Fruit fly (Drosophila melanogaster) whole organism, embryonic: ENCODE results near the gene scpr-C.

Source experiments
- CG10321 ChIP-seq: fragments of 200-800 bp; sonication (Bioruptor generic); IDR thresholded peaks from 2 replicates; pipeline ENCODE4 v1.3.6; 2022; ENCODE audit warnings: missing biosample characterization, missing genetic modification characterization
- CG11085 ChIP-seq: fragments of 200-800 bp; sonication (Bioruptor generic); IDR thresholded peaks from 2 replicates; pipeline ENCODE4 v1.3.6; 2022; ENCODE audit warnings: missing biosample characterization, missing genetic modification characterization
- CG12104 ChIP-seq: fragments of 200-800 bp; sonication (Bioruptor generic); optimal IDR thresholded peaks from 3 replicates; lab custom pipeline; 2016; ENCODE audit warnings: missing biosample characterization, missing genetic modification characterization
- CG12744 ChIP-seq: fragments of 200-800 bp; sonication (Bioruptor generic); optimal IDR thresholded peaks from 2 replicates; lab custom pipeline; 2016; ENCODE audit warnings: missing biosample characterization, missing genetic modification characterization
- CG14710 ChIP-seq: fragments of 200-800 bp; sonication (Bioruptor generic); optimal IDR thresholded peaks from 3 replicates; lab custom pipeline; 2019; ENCODE audit warnings: missing biosample characterization, mild to moderate bottlenecking, missing genetic modification characterization, moderate library complexity
- CG1602 ChIP-seq: fragments of 200-800 bp; sonication (Bioruptor generic); optimal IDR thresholded peaks from 3 replicates; lab custom pipeline; 2016; ENCODE audit warnings: missing biosample characterization, missing genetic modification characterization
- CG1603 ChIP-seq: fragments of 200-800 bp; sonication (Bioruptor generic); optimal IDR thresholded peaks from 2 replicates; lab custom pipeline; 2019; ENCODE audit warnings: missing biosample characterization, mild to moderate bottlenecking, missing genetic modification characterization, moderate library complexity
- CG16815 ChIP-seq: fragments of 200-800 bp; sonication (Bioruptor generic); optimal IDR thresholded peaks from 3 replicates; lab custom pipeline; 2017; ENCODE audit warnings: missing biosample characterization, mild to moderate bottlenecking, missing genetic modification characterization
- CG1832 ChIP-seq: fragments of 200-800 bp; sonication (Bioruptor generic); optimal IDR thresholded peaks from 2 replicates; lab custom pipeline; 2017; ENCODE audit warnings: missing biosample characterization, mild to moderate bottlenecking, missing genetic modification characterization, inconsistent platforms
- CG18619 ChIP-seq: fragments of 200-800 bp; sonication (Bioruptor generic); optimal IDR thresholded peaks from 3 replicates; lab custom pipeline; 2017; ENCODE audit warnings: missing biosample characterization, mild to moderate bottlenecking, missing genetic modification characterization
- CG18764 ChIP-seq: fragments of 200-800 bp; sonication (Bioruptor generic); optimal IDR thresholded peaks from 3 replicates; lab custom pipeline; 2016; ENCODE audit warnings: missing biosample characterization, missing genetic modification characterization
- CG33557 ChIP-seq: fragments of 200-800 bp; sonication (Bioruptor generic); optimal IDR thresholded peaks from 2 replicates; lab custom pipeline; 2019; ENCODE audit warnings: missing biosample characterization, mild to moderate bottlenecking, missing genetic modification characterization, moderate library complexity
- CG42726 ChIP-seq: fragments of 200-800 bp; sonication (Bioruptor generic); IDR thresholded peaks from 2 replicates; pipeline ENCODE4 v1.3.6; 2022; ENCODE audit warnings: missing biosample characterization, missing genetic modification characterization; ENCODE audit not compliant: partially characterized antibody
- CG4617 ChIP-seq: fragments of 200-800 bp; sonication (Bioruptor generic); optimal IDR thresholded peaks from 3 replicates; lab custom pipeline; 2016; ENCODE audit warnings: missing biosample characterization, missing genetic modification characterization, borderline replicate concordance
- CG5180 ChIP-seq: fragments of 200-800 bp; sonication (Bioruptor generic); optimal IDR thresholded peaks from 3 replicates; lab custom pipeline; 2017; ENCODE audit warnings: missing biosample characterization, missing genetic modification characterization, mild to moderate bottlenecking, moderate library complexity, missing genetic modification reagents
- CG8290 ChIP-seq, 3 experiments: fragments of 200-800 bp; sonication (Bioruptor generic); optimal IDR thresholded peaks; 2 replicates each; lab custom pipeline; 2016 to 2019; ENCODE audit warnings: missing biosample characterization in 3 of 3, missing genetic modification characterization in 3 of 3, mild to moderate bottlenecking in 2 of 3, moderate library complexity in 1 of 3
- CG8388 ChIP-seq: fragments of 200-800 bp; sonication (Bioruptor generic); optimal IDR thresholded peaks from 2 replicates; lab custom pipeline; 2019; ENCODE audit warnings: missing biosample characterization, mild to moderate bottlenecking, missing genetic modification characterization, moderate library complexity
- CG8765 ChIP-seq: fragments of 200-800 bp; sonication (Bioruptor generic); IDR thresholded peaks from 2 replicates; pipeline ENCODE4 v1.3.6; 2022; ENCODE audit warnings: missing biosample characterization, missing genetic modification characterization
- CG8944 ChIP-seq: fragments of 200-800 bp; sonication (Bioruptor generic); optimal IDR thresholded peaks from 3 replicates; lab custom pipeline; 2016; ENCODE audit warnings: missing biosample characterization, missing genetic modification characterization
- CG9215 ChIP-seq: fragments of 200-800 bp; sonication (Bioruptor generic); IDR thresholded peaks from 2 replicates; pipeline ENCODE4 v1.3.6; 2022; ENCODE audit warnings: missing biosample characterization, missing genetic modification characterization
- CoRest ChIP-seq: fragments of 200-800 bp; sonication (Bioruptor generic); optimal IDR thresholded peaks from 3 replicates; lab custom pipeline; 2018; ENCODE audit warnings: missing biosample characterization, mild to moderate bottlenecking, missing genetic modification characterization, moderate library complexity
- CrebB ChIP-seq: fragments of 200-800 bp; sonication (Bioruptor generic); optimal IDR thresholded peaks from 3 replicates; lab custom pipeline; 2018; ENCODE audit warnings: missing biosample characterization, mild to moderate bottlenecking, missing genetic modification characterization
- Fer1 ChIP-seq: fragments of 200-800 bp; sonication (Bioruptor generic); optimal IDR thresholded peaks from 2 replicates; lab custom pipeline; 2017; ENCODE audit warnings: missing biosample characterization, mild to moderate bottlenecking, missing genetic modification characterization
- Gsc ChIP-seq: fragments of 200-800 bp; sonication (Bioruptor generic); IDR thresholded peaks from 2 replicates; pipeline ENCODE4 v1.3.6; 2022; ENCODE audit warnings: missing biosample characterization, missing genetic modification characterization
- Gug ChIP-seq: fragments of 200-800 bp; sonication (Bioruptor generic); IDR thresholded peaks from 4 replicates; pipeline ENCODE4 v1.3.6; 2022; ENCODE audit warnings: missing biosample characterization, missing genetic modification characterization
- H15 ChIP-seq: fragments of 200-800 bp; sonication (Bioruptor generic); IDR thresholded peaks from 3 replicates; pipeline ENCODE4 v1.3.6; 2022; ENCODE audit warnings: missing biosample characterization, missing genetic modification characterization
- HHEX ChIP-seq: fragments of 200-800 bp; sonication (Bioruptor generic); optimal IDR thresholded peaks from 3 replicates; lab custom pipeline; 2017; ENCODE audit warnings: missing biosample characterization, mild to moderate bottlenecking, missing genetic modification characterization, missing genetic modification reagents
- HLH3B ChIP-seq: fragments of 200-800 bp; sonication (Bioruptor generic); IDR thresholded peaks from 2 replicates; pipeline ENCODE4 v1.3.6; 2022; ENCODE audit warnings: missing biosample characterization, missing genetic modification characterization
- Hr39 ChIP-seq: fragments of >200 bp; optimal IDR thresholded peaks from 2 replicates; lab custom pipeline; 2017
- Lim3 ChIP-seq: fragments of 200-800 bp; sonication (Bioruptor generic); IDR thresholded peaks from 2 replicates; pipeline ENCODE4 v1.3.6; 2022; ENCODE audit warnings: missing biosample characterization, missing genetic modification characterization
- Myb ChIP-seq: fragments of 200-800 bp; sonication (Bioruptor generic); optimal IDR thresholded peaks from 2 replicates; lab custom pipeline; 2016; ENCODE audit warnings: missing biosample characterization, missing genetic modification characterization
- Neu2 ChIP-seq: fragments of 200-800 bp; sonication (Bioruptor generic); optimal IDR thresholded peaks from 3 replicates; lab custom pipeline; 2016; ENCODE audit warnings: missing biosample characterization, missing genetic modification characterization, borderline replicate concordance
- Nf-YB ChIP-seq: fragments of 200-800 bp; sonication (Bioruptor generic); optimal IDR thresholded peaks from 3 replicates; lab custom pipeline; 2019; ENCODE audit warnings: missing biosample characterization, mild to moderate bottlenecking, missing genetic modification characterization, moderate library complexity
- Ravus ChIP-seq: fragments of 200-800 bp; sonication (Bioruptor generic); IDR thresholded peaks from 2 replicates; pipeline ENCODE4 v1.3.6; 2022; ENCODE audit warnings: missing biosample characterization, missing genetic modification characterization
- Sox102F ChIP-seq: fragments of 200-800 bp; sonication (Bioruptor generic); optimal IDR thresholded peaks from 2 replicates; lab custom pipeline; 2018; ENCODE audit warnings: missing biosample characterization, mild to moderate bottlenecking, missing genetic modification characterization, moderate library complexity
- TFAM ChIP-seq: fragments of 200-800 bp; sonication (Bioruptor generic); optimal IDR thresholded peaks from 2 replicates; lab custom pipeline; 2017; ENCODE audit warnings: missing biosample characterization, missing genetic modification characterization, inconsistent platforms
- crc ChIP-seq: fragments of 200-800 bp; sonication (Bioruptor generic); optimal IDR thresholded peaks from 2 replicates; lab custom pipeline; 2016; ENCODE audit warnings: missing biosample characterization, missing genetic modification characterization
- crp ChIP-seq, 2 experiments: fragments of 200-800 bp; sonication (Bioruptor generic); optimal IDR thresholded peaks; 2 replicates in 1 of 2; 3 replicates in 1 of 2; lab custom pipeline; 2017; ENCODE audit warnings: missing biosample characterization in 2 of 2, missing genetic modification characterization in 2 of 2, mild to moderate bottlenecking in 1 of 2, moderate library complexity in 1 of 2
- dati ChIP-seq: fragments of 200-800 bp; sonication (Bioruptor generic); IDR thresholded peaks from 2 replicates; pipeline ENCODE4 v1.3.6; 2022; ENCODE audit warnings: missing biosample characterization, missing genetic modification characterization
- eve ChIP-seq, 2 experiments: fragments of >200 bp; optimal IDR thresholded peaks; 2 replicates each; lab custom pipeline; 2017; ENCODE audit warnings: missing biosample characterization in 2 of 2, missing genetic modification characterization in 2 of 2
- maf-S ChIP-seq: fragments of 200-800 bp; sonication (Bioruptor generic); optimal IDR thresholded peaks from 2 replicates; lab custom pipeline; 2016; ENCODE audit warnings: missing biosample characterization, missing genetic modification characterization
- pfk ChIP-seq: fragments of 200-800 bp; sonication (Bioruptor generic); optimal IDR thresholded peaks from 2 replicates; lab custom pipeline; 2018; ENCODE audit warnings: missing biosample characterization, mild to moderate bottlenecking, missing genetic modification characterization, moderate library complexity
- psq ChIP-seq: fragments of 200-800 bp; sonication (Bioruptor generic); optimal IDR thresholded peaks from 2 replicates; lab custom pipeline; 2017; ENCODE audit warnings: missing biosample characterization, missing genetic modification characterization
- pzg ChIP-seq: fragments of 200-800 bp; sonication (Bioruptor generic); optimal IDR thresholded peaks from 3 replicates; lab custom pipeline; 2018; ENCODE audit warnings: missing biosample characterization, mild to moderate bottlenecking, missing genetic modification characterization, moderate library complexity
- slou ChIP-seq: fragments of 200-800 bp; sonication (Bioruptor generic); optimal IDR thresholded peaks from 3 replicates; lab custom pipeline; 2016; ENCODE audit warnings: missing biosample characterization, missing genetic modification characterization
- tio ChIP-seq: fragments of 200-800 bp; sonication (Bioruptor generic); optimal IDR thresholded peaks from 2 replicates; lab custom pipeline; 2017; ENCODE audit warnings: missing biosample characterization, missing genetic modification characterization, inconsistent platforms
- zen ChIP-seq: fragments of 200-800 bp; sonication (Bioruptor generic); optimal IDR thresholded peaks from 3 replicates; lab custom pipeline; 2018; ENCODE audit warnings: missing biosample characterization, mild to moderate bottlenecking, missing genetic modification characterization, moderate library complexity
- zfh2 ChIP-seq: fragments of 200-800 bp; sonication (Bioruptor generic); optimal IDR thresholded peaks from 2 replicates; lab custom pipeline; 2016; ENCODE audit warnings: missing biosample characterization, missing genetic modification characterization

Gene scpr-C

dm6 chr3R:11221437-11222230 lies 3.7 kb upstream of the scpr-C start, which contains the start of the genes CG6693 and RpL3 (continued):
- no peak for TF ChIP-seq tio
- no peak for TF ChIP-seq Lim3 (GFP tag; lab: Robert Waterston, UW)
- TF ChIP-seq CG10321 = peak; percentile 54; the same call in 1 of the 2 replicates
- no peak for TF ChIP-seq Sox102F
- peak; percentile 80 for TF ChIP-seq CG18619 (GFP tag; lab: Kevin White, UChicago)
- TF ChIP-seq CG12104 (GFP tag; lab: Kevin White, UChicago) = peak; percentile 74
- peak; percentile 56 for TF ChIP-seq slou
- TF ChIP-seq dati (GFP tag; lab: Robert Waterston, UW) = 0 out of 2 replicates have a peak, but pooled peaks have one; percentile 29
- peak; percentile 69 for TF ChIP-seq CG8290 (GFP tag; optimal IDR thresholded peaks at IDR 0.05; lab: Kevin White, UChicago)
- TF ChIP-seq CG8290 (tag; optimal IDR thresholded peaks at IDR 0.05; lab: Kevin White, UChicago) = peak; percentile 43 to 94
- TF ChIP-seq Neu2 (GFP tag; lab: Kevin White, UChicago) = peak; percentile 26
- TF ChIP-seq maf-S (GFP tag; lab: Kevin White, UChicago) = no peak
- peak; percentile 76 for TF ChIP-seq pfk (GFP tag; lab: Kevin White, UChicago)
- peak; percentile 62 for TF ChIP-seq CG18764 (GFP tag; lab: Kevin White, UChicago)
- TF ChIP-seq eve (GFP tag; optimal IDR thresholded peaks at IDR 0.05; lab: Kevin White, UChicago) = no peak
- peak; percentile 56 for TF ChIP-seq Nf-YB (GFP tag; lab: Kevin White, UChicago)
- TF ChIP-seq CG42726 = peak; percentile 77; the same call in 1 of the 2 replicates
- no peak for TF ChIP-seq CG8765 (GFP tag; lab: Robert Waterston, UW)
- peak; percentile 58 for TF ChIP-seq CG8388 (GFP tag; lab: Kevin White, UChicago)
- no peak for TF ChIP-seq Gsc (GFP tag; lab: Robert Waterston, UW)
- peak; percentile 41; the same call in 1 of the 3 replicates for TF ChIP-seq H15 (GFP tag; lab: Robert Waterston, UW)
- no peak for TF ChIP-seq psq (GFP tag; lab: Kevin White, UChicago)
- TF ChIP-seq CG1603 (tag; lab: Kevin White, UChicago) = peak; percentile 90
- peak; percentile 44 for TF ChIP-seq CoRest (tag; lab: Kevin White, UChicago)
- TF ChIP-seq TFAM (GFP tag; lab: Kevin White, UChicago) = no peak
- peak; percentile 87 for TF ChIP-seq HHEX (GFP tag; lab: Kevin White, UChicago)
- peak; percentile 20; the same call in 1 of the 4 replicates for TF ChIP-seq Gug
- TF ChIP-seq CG1832 (GFP tag; lab: Kevin White, UChicago) = no peak
- TF ChIP-seq zfh2 (GFP tag; lab: Kevin White, UChicago) = no peak
- TF ChIP-seq zen = peak; percentile 60
- TF ChIP-seq CG12744 = peak; percentile 38
- peak; percentile 50 for TF ChIP-seq CG4617 (GFP tag; lab: Kevin White, UChicago)
- no peak for TF ChIP-seq crc
- no peak for TF ChIP-seq CG16815
- no peak for TF ChIP-seq CG9215 (GFP tag; lab: Robert Waterston, UW)
- TF ChIP-seq CG1602 = peak; percentile 21
- TF ChIP-seq CG14710 (tag; lab: Kevin White, UChicago) = peak; percentile 91
- peak; percentile 89 for TF ChIP-seq CrebB (tag; lab: Kevin White, UChicago)
- TF ChIP-seq crp (GFP tag; optimal IDR thresholded peaks at IDR 0.05; lab: Kevin White, UChicago) = peak in 1 of 2 experiments; percentile 34
- TF ChIP-seq pzg (GFP tag; lab: Kevin White, UChicago) = peak; percentile 99
- no peak for TF ChIP-seq Hr39 (lab: Kevin White, UChicago)
- peak; percentile 59 for TF ChIP-seq CG5180 (GFP tag; lab: Kevin White, UChicago)
- peak; percentile 86 for TF ChIP-seq Fer1
- TF ChIP-seq CG33557 (GFP tag; lab: Kevin White, UChicago) = peak; percentile 45
- TF ChIP-seq Myb (GFP tag; lab: Kevin White, UChicago) = peak; percentile 48
- no peak for TF ChIP-seq Ravus (GFP tag; lab: Robert Waterston, UW)
- peak; percentile 67; the same call in 1 of the 2 replicates for TF ChIP-seq HLH3B (GFP tag; lab: Robert Waterston, UW)
- TF ChIP-seq CG8944 (GFP tag; lab: Kevin White, UChicago) = peak; percentile 4
- peak; percentile 75 for TF ChIP-seq CG11085 (GFP tag; lab: Robert Waterston, UW)
